Fruit fly (Drosophila melanogaster) whole organism, embryonic: Measurements from ENCODE around the gene h-cup.
A peak's percentile ranks its signal among the peaks of the same experiment; 100 is the strongest.

ENCODE experiments used
- CG1024 ChIP-seq: fragments of 200-800 bp; sonication (Bioruptor generic); IDR thresholded peaks from 2 replicates; pipeline ENCODE4 v1.3.6; 2022; ENCODE audit warnings: missing biosample characterization, missing genetic modification characterization
- CG10565 ChIP-seq: fragments of 200-800 bp; sonication (Bioruptor generic); optimal IDR thresholded peaks from 3 replicates; lab custom pipeline; 2016; ENCODE audit warnings: missing biosample characterization, mild to moderate bottlenecking, missing genetic modification characterization
- CG10979 ChIP-seq: fragments of 200-800 bp; sonication (Bioruptor generic); optimal IDR thresholded peaks from 2 replicates; lab custom pipeline; 2018; ENCODE audit warnings: missing biosample characterization, mild to moderate bottlenecking, missing genetic modification characterization, moderate library complexity
- CG13894 ChIP-seq: fragments of 200-800 bp; sonication (Bioruptor generic); optimal IDR thresholded peaks from 3 replicates; lab custom pipeline; 2018; ENCODE audit warnings: missing biosample characterization, mild to moderate bottlenecking, missing genetic modification characterization, moderate library complexity
- CG15073 ChIP-seq: fragments of 200-800 bp; sonication (Bioruptor generic); optimal IDR thresholded peaks from 2 replicates; lab custom pipeline; 2016; ENCODE audit warnings: missing biosample characterization, missing genetic modification characterization
- CG15269 ChIP-seq: fragments of 200-800 bp; sonication (Bioruptor generic); optimal IDR thresholded peaks from 2 replicates; lab custom pipeline; 2018; ENCODE audit warnings: missing biosample characterization, mild to moderate bottlenecking, missing genetic modification characterization, moderate library complexity
- CG1602 ChIP-seq: fragments of 200-800 bp; sonication (Bioruptor generic); optimal IDR thresholded peaks from 3 replicates; lab custom pipeline; 2016; ENCODE audit warnings: missing biosample characterization, missing genetic modification characterization
- CG2199 ChIP-seq: fragments of 200-800 bp; sonication (Bioruptor generic); IDR thresholded peaks from 3 replicates; pipeline ENCODE4 v1.3.6; 2022; ENCODE audit warnings: missing biosample characterization, missing genetic modification characterization
- CG31441 ChIP-seq: fragments of 200-800 bp; sonication (Bioruptor generic); IDR thresholded peaks from 2 replicates; pipeline ENCODE4 v1.3.6; 2022; ENCODE audit warnings: missing biosample characterization, missing genetic modification characterization
- CG3163 ChIP-seq: fragments of 200-800 bp; sonication (Bioruptor generic); optimal IDR thresholded peaks from 3 replicates; lab custom pipeline; 2016; ENCODE audit warnings: missing biosample characterization, missing genetic modification characterization
- CG3407 ChIP-seq: fragments of 200-800 bp; sonication (Bioruptor generic); optimal IDR thresholded peaks from 2 replicates; lab custom pipeline; 2018; ENCODE audit warnings: missing biosample characterization, mild to moderate bottlenecking, missing genetic modification characterization
- CG3995 ChIP-seq: fragments of 200-800 bp; sonication (Bioruptor generic); optimal IDR thresholded peaks from 3 replicates; lab custom pipeline; 2016; ENCODE audit warnings: missing biosample characterization, missing genetic modification characterization
- CG6689 ChIP-seq: fragments of 200-800 bp; sonication (Bioruptor generic); IDR thresholded peaks from 2 replicates; pipeline ENCODE4 v1.3.6; 2022; ENCODE audit warnings: missing biosample characterization, missing genetic modification characterization
- CG7786 ChIP-seq: fragments of 200-800 bp; sonication (Bioruptor generic); optimal IDR thresholded peaks from 2 replicates; lab custom pipeline; 2016; ENCODE audit warnings: missing biosample characterization, missing genetic modification characterization
- CG7839 ChIP-seq: fragments of 200-800 bp; sonication (Bioruptor generic); optimal IDR thresholded peaks from 3 replicates; lab custom pipeline; 2018; ENCODE audit warnings: missing biosample characterization, mild to moderate bottlenecking, missing genetic modification characterization, moderate library complexity
- CG8281 ChIP-seq: fragments of 200-800 bp; sonication (Bioruptor generic); optimal IDR thresholded peaks from 2 replicates; lab custom pipeline; 2018; ENCODE audit warnings: missing biosample characterization, mild to moderate bottlenecking, missing genetic modification characterization, moderate library complexity
- CG8290 ChIP-seq, 3 experiments: fragments of 200-800 bp; sonication (Bioruptor generic); optimal IDR thresholded peaks; 2 replicates each; lab custom pipeline; 2016 to 2019; ENCODE audit warnings: missing biosample characterization in 3 of 3, missing genetic modification characterization in 3 of 3, mild to moderate bottlenecking in 2 of 3, moderate library complexity in 1 of 3
- CG8765 ChIP-seq: fragments of 200-800 bp; sonication (Bioruptor generic); IDR thresholded peaks from 2 replicates; pipeline ENCODE4 v1.3.6; 2022; ENCODE audit warnings: missing biosample characterization, missing genetic modification characterization
- CG9437 ChIP-seq: fragments of 200-800 bp; sonication (Bioruptor generic); optimal IDR thresholded peaks from 2 replicates; lab custom pipeline; 2018; ENCODE audit warnings: missing biosample characterization, mild to moderate bottlenecking, missing genetic modification characterization
- CG9876 ChIP-seq: fragments of 200-800 bp; sonication (Bioruptor generic); optimal IDR thresholded peaks from 2 replicates; lab custom pipeline; 2016; ENCODE audit warnings: missing biosample characterization, missing genetic modification characterization
- Camta ChIP-seq: fragments of 200-800 bp; sonication (Bioruptor generic); optimal IDR thresholded peaks from 2 replicates; lab custom pipeline; 2016; ENCODE audit warnings: missing biosample characterization, missing genetic modification characterization
- D19A ChIP-seq: fragments of 200-800 bp; optimal IDR thresholded peaks from 3 replicates; lab custom pipeline; 2019; ENCODE audit warnings: missing biosample characterization, mild to moderate bottlenecking, missing genetic modification characterization, moderate library complexity
- Dp ChIP-seq: fragments of 200-800 bp; sonication (Bioruptor generic); optimal IDR thresholded peaks from 2 replicates; lab custom pipeline; 2018; ENCODE audit warnings: missing biosample characterization, mild to moderate bottlenecking, missing genetic modification characterization, moderate library complexity
- E2f1 ChIP-seq: fragments of 200-800 bp; sonication (Bioruptor generic); IDR thresholded peaks from 2 replicates; pipeline ENCODE4 v1.3.6; 2022; ENCODE audit warnings: missing biosample characterization, missing genetic modification characterization
- ERR ChIP-seq: fragments of 200-800 bp; sonication (Bioruptor generic); optimal IDR thresholded peaks from 2 replicates; lab custom pipeline; 2016; ENCODE audit warnings: missing biosample characterization, missing genetic modification characterization
- Ets65A ChIP-seq: fragments of 200-800 bp; sonication (Bioruptor generic); peaks from one replicate; lab custom pipeline; 2016; ENCODE audit warnings: missing biosample characterization, missing genetic modification characterization
- HmgD ChIP-seq: fragments of 200-800 bp; sonication (Bioruptor generic); optimal IDR thresholded peaks from 3 replicates; lab custom pipeline; 2016; ENCODE audit warnings: missing biosample characterization, missing genetic modification characterization
- HmgZ ChIP-seq: fragments of 200-800 bp; sonication (Bioruptor generic); optimal IDR thresholded peaks from 2 replicates; lab custom pipeline; 2018; ENCODE audit warnings: missing biosample characterization, mild to moderate bottlenecking, missing genetic modification characterization
- Jarid2 ChIP-seq: fragments of 200-800 bp; sonication (Bioruptor generic); optimal IDR thresholded peaks from 3 replicates; lab custom pipeline; 2017; ENCODE audit warnings: mild to moderate bottlenecking, missing biosample characterization, missing genetic modification reagents, missing genetic modification characterization
- NC2β ChIP-seq: fragments of 200-800 bp; sonication (Bioruptor generic); optimal IDR thresholded peaks from 2 replicates; lab custom pipeline; 2016; ENCODE audit warnings: missing biosample characterization, missing genetic modification characterization
- Rx ChIP-seq: fragments of 200-800 bp; sonication (Bioruptor generic); IDR thresholded peaks from 2 replicates; pipeline ENCODE4 v1.3.6; 2022; ENCODE audit warnings: missing biosample characterization, missing genetic modification characterization
- Stat92E ChIP-seq, 3 experiments: fragments of >200 bp in 2 of 3; fragments of 200-800 bp in 1 of 3; sonication (Bioruptor generic) in 1 of 3; optimal IDR thresholded peaks; 2 replicates each; lab custom pipeline; 2017 to 2019; ENCODE audit warnings: missing biosample characterization in 3 of 3, missing genetic modification characterization in 3 of 3, mild to moderate bottlenecking in 1 of 3, moderate library complexity in 1 of 3
- Xbp1 ChIP-seq: fragments of 200-800 bp; sonication (Bioruptor generic); optimal IDR thresholded peaks from 3 replicates; lab custom pipeline; 2016; ENCODE audit warnings: missing biosample characterization, mild to moderate bottlenecking, missing genetic modification characterization
- abd-A ChIP-seq: fragments of 200-800 bp; sonication (Bioruptor generic); optimal IDR thresholded peaks from 3 replicates; lab custom pipeline; 2019; ENCODE audit warnings: missing biosample characterization, mild to moderate bottlenecking, missing genetic modification characterization, moderate library complexity
- al ChIP-seq: fragments of 200-800 bp; sonication (Bioruptor generic); IDR thresholded peaks from 2 replicates; pipeline ENCODE4 v1.3.6; 2022; ENCODE audit warnings: missing biosample characterization, missing genetic modification characterization
- ap ChIP-seq: fragments of 200-800 bp; sonication (Bioruptor generic); IDR thresholded peaks from 2 replicates; pipeline ENCODE4 v1.3.6; 2022; ENCODE audit warnings: missing biosample characterization, missing genetic modification characterization
- bcd ChIP-seq: fragments of 200-800 bp; sonication (Bioruptor generic); optimal IDR thresholded peaks from 2 replicates; lab custom pipeline; 2017; ENCODE audit warnings: missing biosample characterization, mild to moderate bottlenecking, missing genetic modification characterization
- chinmo ChIP-seq: fragments of 200-800 bp; sonication (Bioruptor generic); IDR thresholded peaks from 4 replicates; pipeline ENCODE4 v1.3.6; 2022; ENCODE audit warnings: missing biosample characterization, missing genetic modification characterization; ENCODE audit not compliant: partially characterized antibody
- dpn ChIP-seq, 2 experiments: fragments of 200-800 bp; sonication (Bioruptor generic); optimal IDR thresholded peaks; 3 replicates each; lab custom pipeline; 2016; ENCODE audit warnings: missing biosample characterization in 2 of 2, missing genetic modification characterization in 2 of 2
- eyg ChIP-seq: fragments of 200-800 bp; sonication (Bioruptor generic); optimal IDR thresholded peaks from 3 replicates; lab custom pipeline; 2016; ENCODE audit warnings: missing biosample characterization, missing genetic modification characterization
- fd64A ChIP-seq: fragments of 200-800 bp; sonication (Bioruptor generic); optimal IDR thresholded peaks from 3 replicates; lab custom pipeline; 2018; ENCODE audit warnings: missing biosample characterization, mild to moderate bottlenecking, missing genetic modification characterization
- jigr1 ChIP-seq: fragments of 200-800 bp; sonication (Bioruptor generic); IDR thresholded peaks from 3 replicates; pipeline ENCODE4 v1.3.6; 2022; ENCODE audit warnings: missing biosample characterization, missing genetic modification characterization
- kah ChIP-seq: fragments of 200-800 bp; sonication (Bioruptor generic); optimal IDR thresholded peaks from 2 replicates; lab custom pipeline; 2018; ENCODE audit warnings: missing biosample characterization, mild to moderate bottlenecking, missing genetic modification characterization
- mld ChIP-seq: fragments of 200-800 bp; sonication (Bioruptor generic); IDR thresholded peaks from 3 replicates; pipeline ENCODE4 v1.3.6; 2022; ENCODE audit warnings: missing biosample characterization, missing genetic modification characterization; ENCODE audit not compliant: partially characterized antibody
- pros ChIP-seq: fragments of 200-800 bp; sonication (Bioruptor generic); optimal IDR thresholded peaks from 3 replicates; lab custom pipeline; 2019; ENCODE audit warnings: missing biosample characterization, mild to moderate bottlenecking, missing genetic modification characterization, moderate library complexity
- row ChIP-seq: fragments of 200-800 bp; sonication (Bioruptor generic); IDR thresholded peaks from 3 replicates; pipeline ENCODE4 v1.3.6; 2022; ENCODE audit warnings: missing biosample characterization, missing genetic modification characterization
- slou ChIP-seq: fragments of 200-800 bp; sonication (Bioruptor generic); optimal IDR thresholded peaks from 3 replicates; lab custom pipeline; 2016; ENCODE audit warnings: missing biosample characterization, missing genetic modification characterization
- so ChIP-seq: fragments of 200-800 bp; sonication (Bioruptor generic); IDR thresholded peaks from 3 replicates; pipeline ENCODE4 v1.3.6; 2022; ENCODE audit warnings: missing biosample characterization, missing genetic modification characterization
- trem ChIP-seq: fragments of 200-800 bp; optimal IDR thresholded peaks from 3 replicates; lab custom pipeline; 2019; ENCODE audit warnings: missing biosample characterization, mild to moderate bottlenecking, missing genetic modification characterization, moderate library complexity

h-cup gene

dm6 chr3R:15356645-15357431 lies 25.9 kb downstream of the h-cup start, which contains the start of the genes Atg4b and Hibch (continued):
- peak; percentile 97 for TF ChIP-seq row (GFP tag; lab: Robert Waterston, UW)
- TF ChIP-seq so (GFP tag; lab: Robert Waterston, UW): peak; percentile 74; the same call in 1 of the 3 replicates
- TF ChIP-seq CG9437 (GFP tag; lab: Kevin White, UChicago): peak; percentile 72
- peak; percentile 57 for TF ChIP-seq CG3995 (GFP tag; lab: Kevin White, UChicago)
- no peak for TF ChIP-seq eyg (GFP tag; lab: Kevin White, UChicago)
- TF ChIP-seq ERR (GFP tag; lab: Kevin White, UChicago): no peak
- peak; percentile 53; the same call in 1 of the 2 replicates for TF ChIP-seq ap (GFP tag; lab: Robert Waterston, UW)
- TF ChIP-seq CG3407 (GFP tag; lab: Kevin White, UChicago): peak; percentile 58
- peak; percentile 86 for TF ChIP-seq bcd (GFP tag; lab: Kevin White, UChicago)
- peak; percentile 77 for TF ChIP-seq HmgZ (tag; lab: Kevin White, UChicago)
- TF ChIP-seq fd64A (GFP tag; lab: Kevin White, UChicago): no peak
- TF ChIP-seq CG1602 (GFP tag; lab: Kevin White, UChicago): peak; percentile 82
- TF ChIP-seq pros (GFP tag; lab: Kevin White, UChicago): no peak
- no peak for TF ChIP-seq CG3163 (GFP tag; lab: Kevin White, UChicago)
- TF ChIP-seq HmgD (GFP tag; lab: Kevin White, UChicago): no peak
- TF ChIP-seq CG9876: no peak
- no peak for TF ChIP-seq CG15073 (GFP tag; lab: Kevin White, UChicago)
- peak in 1 of 2 experiments; percentile 75 for TF ChIP-seq dpn (GFP tag; optimal IDR thresholded peaks at IDR 0.05; lab: Kevin White, UChicago)
- no peak for TF ChIP-seq CG10565 (GFP tag; lab: Kevin White, UChicago)
- TF ChIP-seq kah (GFP tag; lab: Kevin White, UChicago): peak; percentile 65
- TF ChIP-seq Rx (GFP tag; lab: Robert Waterston, UW): peak; percentile 71; the same call in 1 of the 2 replicates
- TF ChIP-seq jigr1 (GFP tag; lab: Robert Waterston, UW): peak; percentile 45; the same call in 1 of the 3 replicates
- TF ChIP-seq CG10979 (tag; lab: Kevin White, UChicago): peak; percentile 84
- TF ChIP-seq Jarid2 (GFP tag; lab: Kevin White, UChicago): no peak
- peak; percentile 85 for TF ChIP-seq CG15269 (tag; lab: Kevin White, UChicago)
- TF ChIP-seq Dp: peak; percentile 5
- peak in 1 of 3 experiments; percentile 57 for TF ChIP-seq Stat92E (GFP tag; optimal IDR thresholded peaks at IDR 0.05; lab: Kevin White, UChicago)
- TF ChIP-seq CG1024 (GFP tag; lab: Robert Waterston, UW): no peak
- peak; percentile 68 for TF ChIP-seq E2f1 (GFP tag; lab: Robert Waterston, UW)
- no peak for TF ChIP-seq D19A (tag; lab: Kevin White, UChicago)
- peak; percentile 78 for TF ChIP-seq al (GFP tag; lab: Robert Waterston, UW)
- peak; percentile 89 for TF ChIP-seq CG7839 (tag; lab: Kevin White, UChicago)
- peak; percentile 87 for TF ChIP-seq trem (tag; lab: Kevin White, UChicago)
- no peak for TF ChIP-seq mld (GFP tag; lab: Robert Waterston, UW)
- no peak for TF ChIP-seq abd-A (tag; lab: Kevin White, UChicago)
- TF ChIP-seq Camta (GFP tag; lab: Kevin White, UChicago): no peak
- TF ChIP-seq CG6689 (GFP tag; lab: Robert Waterston, UW): peak; percentile 94
- no peak for TF ChIP-seq CG13894
- peak; percentile 79 for TF ChIP-seq slou (GFP tag; lab: Kevin White, UChicago)
- no peak for TF ChIP-seq CG7786 (GFP tag; lab: Kevin White, UChicago)
- TF ChIP-seq CG2199 (GFP tag; lab: Robert Waterston, UW): no peak
- TF ChIP-seq CG8281 (tag; lab: Kevin White, UChicago): no peak
- TF ChIP-seq CG8290 (GFP tag; optimal IDR thresholded peaks at IDR 0.05; lab: Kevin White, UChicago): no peak
- peak; percentile 48 to 54 for TF ChIP-seq CG8290 (tag; optimal IDR thresholded peaks at IDR 0.05; lab: Kevin White, UChicago)
- no peak for TF ChIP-seq NC2β (GFP tag; lab: Kevin White, UChicago)
- TF ChIP-seq Ets65A (GFP tag; lab: Kevin White, UChicago): peak; percentile 89
- TF ChIP-seq CG31441: peak; percentile 93
- peak; percentile 59; the same call in 1 of the 2 replicates for TF ChIP-seq CG8765 (GFP tag; lab: Robert Waterston, UW)
- TF ChIP-seq Xbp1 (GFP tag; lab: Kevin White, UChicago): peak; percentile 88
- TF ChIP-seq chinmo (GFP tag; lab: Robert Waterston, UW): no peak
